Worm (Caenorhabditis elegans) whole organism, midembryonic: Measurements from ENCODE around the gene Y54G11A.1.

Source experiments
- T22C8.4 ChIP-seq: fragments of 200-800 bp; sonication (Bioruptor generic); IDR thresholded peaks from 2 replicates; pipeline ENCODE4 v1.3.6; 2022; ENCODE audit warnings: missing genetic modification characterization, missing compliant biosample characterization
- cog-1 ChIP-seq: sonication (generic microtip); optimal IDR thresholded peaks from 2 replicates; lab custom pipeline; 2016; ENCODE audit warnings: missing genetic modification characterization, missing compliant biosample characterization
- flt-1 ChIP-seq: fragments of 200-800 bp; sonication (Bioruptor generic); IDR thresholded peaks from 2 replicates; pipeline ENCODE4 v1.3.6; 2022; ENCODE audit warnings: missing genetic modification characterization, missing compliant biosample characterization
- klf-2 ChIP-seq: fragments of 200-800 bp; sonication (Bioruptor generic); conservative IDR thresholded peaks from 2 replicates; pipeline ENCODE4 v1.3.6; 2022; ENCODE audit warnings: missing genetic modification reagents, missing genetic modification characterization, missing compliant biosample characterization
- med-1 ChIP-seq: sonication (generic microtip); optimal IDR thresholded peaks from 2 replicates; lab custom pipeline; 2017; ENCODE audit warnings: missing genetic modification characterization, mild to moderate bottlenecking, missing compliant biosample characterization, antibody characterized with exemption, missing genetic modification reagents; ENCODE audit not compliant: insufficient read depth
- ref-1 ChIP-seq: fragments of 200-800 bp; sonication (Bioruptor generic); conservative IDR thresholded peaks from 2 replicates; pipeline ENCODE4 v1.3.6; 2022; ENCODE audit warnings: missing genetic modification reagents, missing genetic modification characterization, missing compliant biosample characterization
- tab-1 ChIP-seq: fragments of 200-800 bp; sonication (Bioruptor generic); IDR thresholded peaks from 2 replicates; pipeline ENCODE4 v1.3.6; 2022; ENCODE audit warnings: missing genetic modification characterization, missing compliant biosample characterization
- ztf-23 ChIP-seq: fragments of 200-800 bp; sonication (Bioruptor generic); IDR thresholded peaks from 2 replicates; pipeline ENCODE4 v1.3.6; 2022; ENCODE audit warnings: missing genetic modification reagents, missing genetic modification characterization, missing compliant biosample characterization
- ztf-29 ChIP-seq: fragments of 200-800 bp; sonication (Bioruptor generic); IDR thresholded peaks from 2 replicates; pipeline ENCODE4 v1.3.6; 2022; ENCODE audit warnings: missing genetic modification reagents, missing genetic modification characterization, missing compliant biosample characterization

Y54G11A.1 gene

ce11 chrII:14255850-14256249 lies 13.1 kb downstream of the Y54G11A.1 start:
- TF ChIP-seq klf-2 (GFP tag; lab: Robert Waterston, UW) (no peak), ref-1 (GFP tag; lab: Robert Waterston, UW) (no peak), ztf-29 (GFP tag; lab: Robert Waterston, UW) (no peak), T22C8.4 (GFP tag; lab: Robert Waterston, UW) (no peak), cog-1 (tag; lab: Kevin White, UChicago) (no peak), med-1 (GFP tag; lab: Kevin White, UChicago) (no peak), ztf-23 (GFP tag; lab: Robert Waterston, UW) (no peak), flt-1 (no peak), tab-1 (GFP tag; lab: Robert Waterston, UW) (no peak)

- TF ChIP-seq flt-1, result no peak
- TF ChIP-seq klf-2 (GFP tag; lab: Robert Waterston, UW), result no peak
- TF ChIP-seq T22C8.4 (GFP tag; lab: Robert Waterston, UW), result no peak
- no peak for TF ChIP-seq ztf-23 (GFP tag; lab: Robert Waterston, UW)
- no peak for TF ChIP-seq tab-1 (GFP tag; lab: Robert Waterston, UW)
- TF ChIP-seq ref-1 (GFP tag; lab: Robert Waterston, UW), result no peak
- TF ChIP-seq ztf-29 (GFP tag; lab: Robert Waterston, UW), result no peak
Observed at ce11 chrII:14252057-14252456, 16.9 kb downstream of the Y54G11A.1 start, which contains the start of gene Y54G11A.2. Y54G11A.2 (plus strand) TSS chrII:14252357.

ce11 chrII:14251400-14251940 lies 17.5 kb downstream of the Y54G11A.1 start:
- TF ChIP-seq T22C8.4 (GFP tag; lab: Robert Waterston, UW) (no peak), ztf-29 (GFP tag; lab: Robert Waterston, UW) (no peak; the same call in 1 of the 2 replicates), cog-1 (tag; lab: Kevin White, UChicago) (peak; percentile 66), ztf-23 (GFP tag; lab: Robert Waterston, UW) (peak; percentile 66), klf-2 (GFP tag; lab: Robert Waterston, UW) (0 out of 2 replicates have a peak, but pooled peaks have one; percentile 31), tab-1 (GFP tag; lab: Robert Waterston, UW) (no peak), ref-1 (GFP tag; lab: Robert Waterston, UW) (0 out of 2 replicates have a peak, but pooled peaks have one; percentile 51), med-1 (GFP tag; lab: Kevin White, UChicago) (no peak), flt-1 (peak; percentile 83)

ce11 chrII:14250147-14250965 lies 18.6 kb downstream of the Y54G11A.1 start, which contains the start of gene hmg-1.1:
hmg-1.1 (plus strand) TSS chrII:14250695.
- TF ChIP-seq med-1 (GFP tag; lab: Kevin White, UChicago), result no peak
- peak; percentile 80; the same call in 1 of the 2 replicates for TF ChIP-seq flt-1
- no peak for TF ChIP-seq klf-2 (GFP tag; lab: Robert Waterston, UW)
- TF ChIP-seq ref-1 (GFP tag; lab: Robert Waterston, UW), result no peak
- no peak for TF ChIP-seq tab-1 (GFP tag; lab: Robert Waterston, UW)
- peak; percentile 41; the same call in 1 of the 2 replicates for TF ChIP-seq ztf-29 (GFP tag; lab: Robert Waterston, UW)
- peak; percentile 82 for TF ChIP-seq ztf-23 (GFP tag; lab: Robert Waterston, UW)
- TF ChIP-seq T22C8.4 (GFP tag; lab: Robert Waterston, UW), result no peak
- peak; percentile 72 for TF ChIP-seq cog-1 (tag; lab: Kevin White, UChicago)

ce11 chrII:14249489-14249888 lies 19.5 kb downstream of the Y54G11A.1 start:
- TF ChIP-seq ref-1 (GFP tag; lab: Robert Waterston, UW), result no peak
- peak; percentile 71; the same call in 1 of the 2 replicates for TF ChIP-seq flt-1
- TF ChIP-seq cog-1 (tag; lab: Kevin White, UChicago), result no peak
- TF ChIP-seq ztf-29 (GFP tag; lab: Robert Waterston, UW), result 0 out of 2 replicates have a peak, but pooled peaks have one; percentile 5
- TF ChIP-seq med-1 (GFP tag; lab: Kevin White, UChicago), result peak; percentile 13
- TF ChIP-seq klf-2 (GFP tag; lab: Robert Waterston, UW), result no peak
- peak; percentile 57; the same call in 1 of the 2 replicates for TF ChIP-seq ztf-23 (GFP tag; lab: Robert Waterston, UW)
- TF ChIP-seq tab-1 (GFP tag; lab: Robert Waterston, UW), result no peak
- TF ChIP-seq T22C8.4 (GFP tag; lab: Robert Waterston, UW), result peak; percentile 61; the same call in 1 of the 2 replicates

ce11 chrII:14247748-14248502 lies 21.1 kb downstream of the Y54G11A.1 start:
- TF ChIP-seq flt-1 (peak; percentile 69), ref-1 (GFP tag; lab: Robert Waterston, UW) (no peak), ztf-29 (GFP tag; lab: Robert Waterston, UW) (no peak), cog-1 (tag; lab: Kevin White, UChicago) (no peak), med-1 (GFP tag; lab: Kevin White, UChicago) (peak; percentile 24), ztf-23 (GFP tag; lab: Robert Waterston, UW) (no peak)

ce11 chrII:14247227-14247626 lies 21.8 kb downstream of the Y54G11A.1 start:
- TF ChIP-seq T22C8.4 (GFP tag; lab: Robert Waterston, UW), result no peak
- no peak for TF ChIP-seq flt-1
- no peak for TF ChIP-seq tab-1 (GFP tag; lab: Robert Waterston, UW)
- TF ChIP-seq ztf-23 (GFP tag; lab: Robert Waterston, UW), result no peak
- TF ChIP-seq klf-2 (GFP tag; lab: Robert Waterston, UW), result no peak
- no peak for TF ChIP-seq med-1 (GFP tag; lab: Kevin White, UChicago)
- no peak for TF ChIP-seq ztf-29 (GFP tag; lab: Robert Waterston, UW)
- TF ChIP-seq ref-1 (GFP tag; lab: Robert Waterston, UW), result no peak
